Worm (Caenorhabditis elegans): ENCODE results near the gene Y39A1C.1.

Gene Y39A1C.1

DNA sequence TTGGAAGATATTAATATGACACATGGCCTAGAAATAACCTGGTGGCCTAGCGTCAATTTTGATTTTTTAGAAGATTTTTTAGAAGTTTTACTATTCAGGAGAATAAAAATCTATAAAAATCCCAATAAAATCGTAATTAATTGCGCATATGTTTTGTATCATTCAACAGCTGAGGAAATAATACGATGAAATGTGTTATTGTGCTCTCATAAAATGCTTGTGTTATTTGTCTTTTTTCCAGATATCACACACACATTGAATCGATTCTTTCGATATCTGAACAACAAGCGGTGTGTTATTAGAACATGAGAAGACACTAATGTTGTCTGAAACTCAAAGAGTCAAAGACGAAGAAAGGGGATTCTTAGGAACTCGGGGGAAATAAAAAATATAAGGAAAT, 30.2 kb upstream of the Y39A1C.1 start:
- TF ChIP-seq ceh-18 (tag; optimal IDR thresholded peaks at IDR 0.05) (no peak), sox-2 (GFP tag; IDR thresholded peaks at IDR 0.05) (no peak), pax-1 (tag; optimal IDR thresholded peaks at IDR 0.05) (no peak)

DNA sequence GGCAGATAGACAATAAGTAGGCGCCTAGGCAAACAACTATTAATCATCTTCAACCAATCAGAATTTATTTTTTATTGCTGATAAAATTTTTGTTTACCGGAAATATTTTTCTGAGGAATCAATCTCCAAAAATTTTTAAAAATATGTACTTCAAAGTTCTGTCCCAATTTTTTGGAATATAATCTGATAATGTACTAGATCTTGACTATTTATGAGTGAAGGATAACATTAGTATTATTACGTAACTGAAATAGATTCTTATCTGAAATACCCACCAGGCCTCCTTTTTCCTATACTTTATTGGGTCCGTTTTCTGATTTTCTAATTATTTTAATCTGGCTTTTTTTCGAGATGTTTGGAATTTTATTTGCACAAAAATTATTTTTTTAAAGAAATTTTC, 23.8 kb upstream of the Y39A1C.1 start:
- TF ChIP-seq fkh-10 (GFP tag; optimal IDR thresholded peaks at IDR 0.05) (no peak), K02D7.2 (tag; optimal IDR thresholded peaks at IDR 0.05) (no peak), che-1 (tag; optimal IDR thresholded peaks at IDR 0.05) (no peak), hlh-30 (tag; optimal IDR thresholded peaks at IDR 0.05; ENCODE audit: insufficient read depth) (no peak), nfya-1 (tag; optimal IDR thresholded peaks at IDR 0.05) (no peak), fax-1 (tag; optimal IDR thresholded peaks at IDR 0.05) (no peak), dve-1 (tag; optimal IDR thresholded peaks at IDR 0.05) (no peak), elt-4 (tag; optimal IDR thresholded peaks at IDR 0.05) (no peak), K09A11.1 (tag; optimal IDR thresholded peaks at IDR 0.05; ENCODE audit: insufficient read depth) (no peak), nhr-11 (tag; optimal IDR thresholded peaks at IDR 0.05) (no peak)

DNA sequence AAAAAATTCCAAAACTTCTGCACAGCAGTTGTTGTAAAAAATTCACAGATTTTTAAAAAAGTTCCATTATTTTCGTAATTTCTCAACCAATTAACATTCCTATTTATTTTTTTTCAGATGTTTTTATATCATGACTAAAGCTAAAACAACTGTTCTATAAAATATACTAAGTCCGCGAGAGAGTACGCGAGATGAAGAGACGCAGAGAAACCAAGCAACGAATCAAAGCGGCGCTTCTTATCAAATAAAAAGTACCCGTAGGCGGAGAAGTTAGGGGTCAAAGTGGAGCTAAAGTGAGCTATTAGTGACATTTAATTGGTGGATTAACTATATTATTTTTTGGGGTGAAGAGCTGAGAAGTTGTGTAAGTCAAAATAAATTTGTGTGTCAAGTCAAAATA, 22.6 kb upstream of the Y39A1C.1 start, which contains the start of gene sbsp-1:
Gene sbsp-1, plus strand, starts transcription at position 301 of the 400 bp plus-strand sequence.
- TF ChIP-seq fkh-6 (tag; optimal IDR thresholded peaks at IDR 0.05) (no peak), rnt-1 (tag; optimal IDR thresholded peaks at IDR 0.05) (no peak), pha-2 (tag; optimal IDR thresholded peaks at IDR 0.05) (no peak)

DNA sequence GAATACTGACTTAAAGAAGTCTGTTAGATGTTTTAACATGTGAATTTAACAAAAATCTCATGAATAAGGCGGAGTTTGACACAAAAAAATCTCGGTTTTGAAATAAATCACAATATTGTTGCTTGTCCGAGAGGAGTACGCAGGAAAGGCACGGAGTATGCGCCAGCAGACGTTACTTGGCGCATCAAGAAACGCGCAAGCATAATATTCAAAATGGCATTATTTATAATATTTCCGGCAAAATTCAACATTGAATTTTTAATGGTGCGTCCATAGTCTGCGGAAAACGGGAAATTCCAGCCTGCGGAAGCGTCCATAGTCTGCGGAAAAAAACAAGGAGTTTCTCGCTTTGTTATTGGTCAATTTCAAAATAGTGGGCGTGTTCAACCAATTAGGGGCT, 10.4 kb upstream of the Y39A1C.1 start, which contains the start of gene pde-12:
Gene pde-12, minus strand, starts transcription at position 148 of the 400 bp plus-strand sequence.
- TF ChIP-seq elt-2 (tag; optimal IDR thresholded peaks at IDR 0.05) (peak; percentile 33), pax-1 (tag; optimal IDR thresholded peaks at IDR 0.05) (no peak), ceh-31 (tag; optimal IDR thresholded peaks at IDR 0.05) (peak; percentile 22), ceh-18 (tag; optimal IDR thresholded peaks at IDR 0.05) (peak; percentile 29), pat-9 (tag; optimal IDR thresholded peaks at IDR 0.05) (peak; percentile 16), ztf-16 (tag; optimal IDR thresholded peaks at IDR 0.05) (peak; percentile 44), nfya-1 (tag; optimal IDR thresholded peaks at IDR 0.05) (peak; percentile 79), hlh-15 (tag; optimal IDR thresholded peaks at IDR 0.05) (no peak), unc-42 (tag; optimal IDR thresholded peaks at IDR 0.05) (peak; percentile 60)

DNA sequence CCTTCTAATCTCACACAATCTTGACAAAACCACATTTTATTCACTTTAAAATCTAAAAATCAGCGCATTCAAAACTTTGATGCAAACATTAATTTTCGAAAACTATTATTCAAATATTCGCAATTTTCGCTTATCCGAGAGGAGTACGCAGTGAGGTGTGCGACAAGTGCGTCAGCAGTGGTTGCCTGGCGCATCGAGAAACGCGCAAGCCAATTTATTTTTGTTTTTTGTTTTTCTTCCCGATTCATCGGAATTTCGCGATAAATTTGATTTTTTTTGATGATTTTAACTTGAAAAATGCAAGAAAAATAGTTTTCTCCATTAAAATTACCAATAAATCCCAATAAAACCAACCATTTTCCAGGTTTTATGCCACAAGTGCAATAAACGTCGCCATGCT, 6.4 kb upstream of the Y39A1C.1 start, which contains the start of the genes fbxb-85 and hex-3:
Gene fbxb-85, minus strand, starts transcription at position 106 of the 400 bp plus-strand sequence.
Gene hex-3, plus strand, starts transcription at position 365 of the 400 bp plus-strand sequence.
- TF ChIP-seq ceh-14 (tag; optimal IDR thresholded peaks at IDR 0.05) (peak; percentile 66), ceh-48 (tag; optimal IDR thresholded peaks at IDR 0.05) (peak; percentile 67), sdc-2 (tag; optimal IDR thresholded peaks at IDR 0.05) (peak; percentile 46), npax-4 (tag; optimal IDR thresholded peaks at IDR 0.05) (peak; percentile 66), dve-1 (tag; optimal IDR thresholded peaks at IDR 0.05) (peak; percentile 74), ceh-34 (tag; optimal IDR thresholded peaks at IDR 0.05) (peak; percentile 76), ttx-3 (tag; optimal IDR thresholded peaks at IDR 0.05) (peak; percentile 80), ceh-30 (tag; optimal IDR thresholded peaks at IDR 0.05) (peak; percentile 61), pat-9 (tag; optimal IDR thresholded peaks at IDR 0.05) (peak; percentile 77), hlh-15 (tag; optimal IDR thresholded peaks at IDR 0.05) (peak; percentile 46), fax-1 (tag; optimal IDR thresholded peaks at IDR 0.05) (peak; percentile 69), ets-4 (tag; optimal IDR thresholded peaks at IDR 0.05) (peak; percentile 40), K09A11.1 (tag; optimal IDR thresholded peaks at IDR 0.05; ENCODE audit: insufficient read depth) (peak; percentile 35), ahr-1 (tag; optimal IDR thresholded peaks at IDR 0.05) (peak; percentile 42), unc-55 (GFP tag; optimal IDR thresholded peaks at IDR 0.05) (peak; percentile 23), pros-1 (tag; optimal IDR thresholded peaks at IDR 0.05) (no peak), madf-2 (tag; optimal IDR thresholded peaks at IDR 0.05) (peak; percentile 62), ref-2 (tag; optimal IDR thresholded peaks at IDR 0.05) (peak; percentile 80), C38D4.7 (GFP tag; optimal IDR thresholded peaks at IDR 0.05) (peak; percentile 62), hlh-8 (tag; optimal IDR thresholded peaks at IDR 0.05) (peak; percentile 18), eyg-1 (tag; optimal IDR thresholded peaks at IDR 0.05) (peak; percentile 47), pag-3 (tag; optimal IDR thresholded peaks at IDR 0.05; ENCODE audit: borderline replicate concordance) (no peak), gmeb-2 (tag; optimal IDR thresholded peaks at IDR 0.05) (peak; percentile 50), dmd-4 (tag; optimal IDR thresholded peaks at IDR 0.05; ENCODE audit: borderline replicate concordance) (peak; percentile 38), tbx-7 (tag; optimal IDR thresholded peaks at IDR 0.05) (no peak), ceh-9 (tag; optimal IDR thresholded peaks at IDR 0.05) (no peak), ztf-16 (tag; optimal IDR thresholded peaks at IDR 0.05) (peak; percentile 91), tbx-2 (tag; optimal IDR thresholded peaks at IDR 0.05) (peak; percentile 86), nhr-232 (tag; optimal IDR thresholded peaks at IDR 0.05) (peak; percentile 50)

Data from whole organism, late embryonic.